Worm (Caenorhabditis elegans): ENCODE results near the gene F28B12.6.

DNA sequence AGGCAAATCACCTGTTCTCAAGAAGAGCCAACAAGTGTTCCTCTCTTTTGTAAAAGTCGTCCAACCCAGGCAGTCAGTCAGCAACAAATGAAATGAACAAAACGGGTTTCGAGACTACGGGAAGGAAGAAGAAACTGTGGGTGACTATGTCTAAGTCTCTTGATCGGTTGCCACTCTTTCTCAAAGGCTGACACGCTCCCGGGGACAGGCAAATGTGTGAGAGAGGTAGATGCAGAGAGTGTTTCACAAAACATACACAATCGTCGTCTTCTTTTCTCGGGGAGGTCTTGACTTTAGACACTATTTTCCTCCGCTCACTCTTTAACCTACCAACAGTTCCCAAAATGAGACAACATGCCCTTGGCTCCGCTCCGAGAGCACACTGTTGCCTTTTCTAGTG is 9.6 kb upstream of the F28B12.6 start:
- no peak for TF ChIP-seq snpc-1.1 (tag; optimal IDR thresholded peaks at IDR 0.05; ENCODE audit: insufficient read depth)
- no peak for TF ChIP-seq lsl-1 (GFP tag; optimal IDR thresholded peaks at IDR 0.05)
- TF ChIP-seq him-1 (tag; optimal IDR thresholded peaks at IDR 0.05), result no peak
- TF ChIP-seq unc-130 (GFP tag; optimal IDR thresholded peaks at IDR 0.05), result no peak
- no peak for TF ChIP-seq Y67H2A.10 (GFP tag; conservative IDR thresholded peaks at IDR 0.05)

All from whole organism, young adult.